Worm (Caenorhabditis elegans): ENCODE results near the gene klp-4.

DNA sequence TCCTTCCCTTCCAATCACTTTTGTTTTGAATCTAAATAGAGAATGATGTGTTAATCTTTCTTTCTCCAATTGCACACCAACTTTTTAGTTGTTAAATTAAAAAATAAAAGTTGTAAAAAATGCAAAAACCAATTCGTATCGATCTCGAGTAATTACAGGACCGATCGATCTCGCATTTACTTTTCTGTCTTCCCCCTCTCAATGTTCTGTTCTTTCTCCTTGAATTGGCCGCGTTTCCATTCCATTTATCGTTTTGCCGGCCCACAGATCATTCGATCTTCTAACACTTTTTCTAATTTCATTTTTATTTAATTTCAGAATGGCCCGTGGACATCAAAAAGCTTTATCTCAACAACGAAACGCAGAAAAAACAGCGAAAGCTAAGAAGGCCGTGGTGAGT, 43.3 kb downstream of the klp-4 start, which contains the start of gene K10B3.1:
- TF ChIP-seq unc-39 (tag; optimal IDR thresholded peaks at IDR 0.05) (no peak), unc-62 (GFP tag; optimal IDR thresholded peaks at IDR 0.05) (no peak), pha-4 (tag; optimal IDR thresholded peaks at IDR 0.05) (no peak)
